Worm (Caenorhabditis elegans): ENCODE measurements around the gene arrd-11.

arrd-11 gene

ce11 chrII:13788813-13789212, 25.6 kb downstream of the arrd-11 start:
- no peak for TF ChIP-seq sox-4 (tag; optimal IDR thresholded peaks at IDR 0.05)
- no peak for TF ChIP-seq hpl-2 (GFP tag; optimal IDR thresholded peaks at IDR 0.05)
- no peak for TF ChIP-seq unc-62 (GFP tag; optimal IDR thresholded peaks at IDR 0.05)
- no peak for TF ChIP-seq nhr-12 (tag; optimal IDR thresholded peaks at IDR 0.05)
- no peak for TF ChIP-seq unc-98 (GFP tag; IDR thresholded peaks at IDR 0.05)
- TF ChIP-seq lin-39 (tag; optimal IDR thresholded peaks at IDR 0.05): no peak
- no peak for TF ChIP-seq xbp-1 (tag; optimal IDR thresholded peaks at IDR 0.05)
- TF ChIP-seq zip-4 (GFP tag; optimal IDR thresholded peaks at IDR 0.05): no peak
- no peak for TF ChIP-seq nhr-237 (tag; optimal IDR thresholded peaks at IDR 0.05)
- no peak for TF ChIP-seq ceh-90 (tag; optimal IDR thresholded peaks at IDR 0.05)
- no peak for TF ChIP-seq irx-1 (tag; optimal IDR thresholded peaks at IDR 0.05)
- TF ChIP-seq dsc-1 (tag; optimal IDR thresholded peaks at IDR 0.05): peak; percentile 94
- TF ChIP-seq ceh-63 (GFP tag; optimal IDR thresholded peaks at IDR 0.05): no peak
- TF ChIP-seq lin-14 (GFP tag; optimal IDR thresholded peaks at IDR 0.05): peak; percentile 61
- peak; percentile 22 for TF ChIP-seq nhr-71 (tag; optimal IDR thresholded peaks at IDR 0.05)
- no peak for TF ChIP-seq lin-35 (GFP tag; optimal IDR thresholded peaks at IDR 0.05)
- no peak for TF ChIP-seq aly-2 (tag; optimal IDR thresholded peaks at IDR 0.05)
- no peak for TF ChIP-seq fkh-10 (GFP tag; optimal IDR thresholded peaks at IDR 0.05)
- no peak for TF ChIP-seq skn-1 (tag; optimal IDR thresholded peaks at IDR 0.05)
- TF ChIP-seq mef-2 (tag; optimal IDR thresholded peaks at IDR 0.05): no peak
- TF ChIP-seq grh-1 (GFP tag; IDR thresholded peaks at IDR 0.05): no peak
- no peak for TF ChIP-seq dpl-1 (GFP tag; optimal IDR thresholded peaks at IDR 0.05)
- TF ChIP-seq blmp-1 (tag; optimal IDR thresholded peaks at IDR 0.05): no peak
- TF ChIP-seq snpc-4 (tag; optimal IDR thresholded peaks at IDR 0.05): peak; percentile 63
- peak in 1 of 2 experiments; percentile 19 for TF ChIP-seq lsy-2 (tag; optimal IDR thresholded peaks at IDR 0.05)
- peak; percentile 54 for TF ChIP-seq fkh-4 (tag; optimal IDR thresholded peaks at IDR 0.05; ENCODE audit: borderline replicate concordance)
- no peak for TF ChIP-seq zag-1 (tag; optimal IDR thresholded peaks at IDR 0.05)
- no peak for TF ChIP-seq tlp-1 (tag; optimal IDR thresholded peaks at IDR 0.05)
- no peak for TF ChIP-seq ama-1 (optimal IDR thresholded peaks at IDR 0.05)

ce11 chrII:13789714-13790113, 26.5 kb downstream of the arrd-11 start:
- no peak for TF ChIP-seq fkh-8 (tag; optimal IDR thresholded peaks at IDR 0.05)
- TF ChIP-seq nhr-11 (tag; optimal IDR thresholded peaks at IDR 0.05): no peak
- no peak for TF ChIP-seq mdl-1 (tag; optimal IDR thresholded peaks at IDR 0.05)
- no peak for TF ChIP-seq alr-1 (tag; optimal IDR thresholded peaks at IDR 0.05; ENCODE audit: borderline replicate concordance)
- no peak for TF ChIP-seq nhr-76 (tag; optimal IDR thresholded peaks at IDR 0.05)
- no peak for TF ChIP-seq nhr-47 (tag; optimal IDR thresholded peaks at IDR 0.05)
- no peak for TF ChIP-seq ama-1 (optimal IDR thresholded peaks at IDR 0.05)
- TF ChIP-seq lin-15B (tag; optimal IDR thresholded peaks at IDR 0.05): no peak
- no peak for TF ChIP-seq nhr-84 (tag; optimal IDR thresholded peaks at IDR 0.05)
- TF ChIP-seq tlp-1 (tag; optimal IDR thresholded peaks at IDR 0.05): no peak
- no peak for TF ChIP-seq skn-1 (tag; optimal IDR thresholded peaks at IDR 0.05)
- TF ChIP-seq nhr-85 (tag): no peak
- TF ChIP-seq ztf-4 (tag; optimal IDR thresholded peaks at IDR 0.05): no peak
- TF ChIP-seq lin-35 (GFP tag; optimal IDR thresholded peaks at IDR 0.05): no peak
- TF ChIP-seq ceh-90 (tag; optimal IDR thresholded peaks at IDR 0.05): no peak
- TF ChIP-seq isw-1 (GFP tag; IDR thresholded peaks at IDR 0.05): no peak
- peak; percentile 21; the same call in 1 of the 2 replicates for TF ChIP-seq nhr-19 (GFP tag; conservative IDR thresholded peaks at IDR 0.05)
- TF ChIP-seq nhr-77 (tag; optimal IDR thresholded peaks at IDR 0.05): no peak
- no peak for TF ChIP-seq mef-2 (tag; optimal IDR thresholded peaks at IDR 0.05)
- no peak for TF ChIP-seq aha-1 (tag; optimal IDR thresholded peaks at IDR 0.05)
- TF ChIP-seq nhr-12 (tag; optimal IDR thresholded peaks at IDR 0.05): no peak
- no peak for TF ChIP-seq C04F5.9 (tag; optimal IDR thresholded peaks at IDR 0.05)
- TF ChIP-seq dpl-1 (GFP tag; optimal IDR thresholded peaks at IDR 0.05): no peak
- peak; percentile 17 for TF ChIP-seq unc-130 (tag; optimal IDR thresholded peaks at IDR 0.05)
- TF ChIP-seq ces-1 (GFP tag; optimal IDR thresholded peaks at IDR 0.05): no peak
- no peak for TF ChIP-seq irx-1 (tag; optimal IDR thresholded peaks at IDR 0.05)
- TF ChIP-seq lir-3 (tag; optimal IDR thresholded peaks at IDR 0.05; ENCODE audit: poor library complexity): no peak
- no peak for TF ChIP-seq zag-1 (tag; optimal IDR thresholded peaks at IDR 0.05)
- TF ChIP-seq grh-1 (GFP tag; IDR thresholded peaks at IDR 0.05): no peak
- TF ChIP-seq sox-4 (tag; optimal IDR thresholded peaks at IDR 0.05): no peak
- TF ChIP-seq unc-62 (GFP tag; optimal IDR thresholded peaks at IDR 0.05): no peak
- peak in 1 of 2 experiments; percentile 2 for TF ChIP-seq lsy-2 (tag; optimal IDR thresholded peaks at IDR 0.05)
- peak; percentile 55 for TF ChIP-seq rnt-1 (tag; optimal IDR thresholded peaks at IDR 0.05)
- no peak for TF ChIP-seq ceh-8 (GFP tag; optimal IDR thresholded peaks at IDR 0.05)
- TF ChIP-seq Y116A8C.19 (tag; optimal IDR thresholded peaks at IDR 0.05; ENCODE audit: borderline replicate concordance): no peak
- TF ChIP-seq ceh-63 (GFP tag; optimal IDR thresholded peaks at IDR 0.05): no peak
- no peak for TF ChIP-seq hlh-4 (tag; optimal IDR thresholded peaks at IDR 0.05)
- no peak for TF ChIP-seq nhr-237 (tag; optimal IDR thresholded peaks at IDR 0.05)

Measured in whole organism, L1 larva.